Fruit fly (Drosophila melanogaster) S2 (cell line): ENCODE results near the gene CG3335.

Source experiments
- CG8478 ChIP-seq: fragments of >200 bp; optimal IDR thresholded peaks from 2 replicates; lab custom pipeline; 2018
- CTCF ChIP-seq, 2 experiments: fragments of >200 bp; optimal IDR thresholded peaks; 2 replicates each; lab custom pipeline; 2018

dm6 chr3L:9643762-9644161 is 19.7 kb downstream of the CG3335 start, which contains the start of gene CNMaR:
- TF ChIP-seq CG8478 (lab: Kevin White, UChicago) (no peak), CTCF (optimal IDR thresholded peaks at IDR 0.05; lab: Kevin White, UChicago) (no peak)
